Worm (Caenorhabditis elegans) whole organism, L3 larva: ENCODE results near the gene C17H12.5.

Experiments
- aly-2 ChIP-seq: fragments of 150-350 bp; optimal IDR thresholded peaks from 2 replicates; lab custom pipeline; 2014; ENCODE audit warnings: missing biosample characterization, missing genetic modification characterization
- lin-39 ChIP-seq: fragments of 150-350 bp; optimal IDR thresholded peaks from 2 replicates; lab custom pipeline; 2018; ENCODE audit warnings: missing biosample characterization, missing genetic modification reagents, missing genetic modification characterization
- unc-62 ChIP-seq: fragments of 150-350 bp; sonication (generic microtip); optimal IDR thresholded peaks from 4 replicates; lab custom pipeline; 2014; ENCODE audit warnings: missing biosample characterization, missing genetic modification reagents, missing genetic modification characterization

ce11 chrIV:6842470-6843008, 25.1 kb upstream of the C17H12.5 start, which contains the start of gene lip-1:
- no peak for TF ChIP-seq unc-62 (GFP tag; lab: Kevin White, UChicago)
- TF ChIP-seq lin-39 (tag; lab: Kevin White, UChicago), result no peak
- no peak for TF ChIP-seq aly-2
